Fruit fly (Drosophila melanogaster): ENCODE results near the gene msl-1.
A peak's percentile ranks its signal among the peaks of the same experiment; 100 is the strongest.

Gene msl-1

dm6 chr2L:18645468-18645867 is 43.1 kb downstream of the msl-1 start:
- TF ChIP-seq Drgx (GFP tag; IDR thresholded peaks at IDR 0.05) (peak; percentile 61), lbe (GFP tag; optimal IDR thresholded peaks at IDR 0.05) (peak; percentile 2), Med (GFP tag) (peak; percentile 32), Scr (GFP tag; IDR thresholded peaks at IDR 0.05; ENCODE audit: partially characterized antibody) (no peak), sens (GFP tag) (peak; percentile 42)

- no peak for TF ChIP-seq CG5953 (GFP tag; IDR thresholded peaks at IDR 0.05)
- TF ChIP-seq CG17361 (GFP tag; IDR thresholded peaks at IDR 0.05): no peak
- peak; percentile 20 for TF ChIP-seq mirr (GFP tag; optimal IDR thresholded peaks at IDR 0.05)
- no peak for TF ChIP-seq CG13287 (GFP tag; IDR thresholded peaks at IDR 0.05; ENCODE audit: partially characterized antibody)
- TF ChIP-seq vvl (GFP tag; IDR thresholded peaks at IDR 0.05): 0 out of 2 replicates have a peak, but pooled peaks have one; percentile 34
- TF ChIP-seq CG10462 (GFP tag; optimal IDR thresholded peaks at IDR 0.05): no peak
- peak; percentile 96 for TF ChIP-seq CG8281 (tag; optimal IDR thresholded peaks at IDR 0.05)
- no peak for TF ChIP-seq Stat92E (GFP tag; optimal IDR thresholded peaks at IDR 0.05)
Observed at dm6 chr2L:18641087-18641486, 47.5 kb downstream of the msl-1 start.

dm6 chr2L:18638945-18639344 is 49.7 kb downstream of the msl-1 start:
- TF ChIP-seq Hr39 (optimal IDR thresholded peaks at IDR 0.05) (no peak), amos (GFP tag; IDR thresholded peaks at IDR 0.05; ENCODE audit: partially characterized antibody) (no peak), sens (GFP tag) (peak; percentile 34), CG14050 (GFP tag; IDR thresholded peaks at IDR 0.05) (no peak), CoRest (tag; optimal IDR thresholded peaks at IDR 0.05) (no peak), grn (GFP tag; optimal IDR thresholded peaks at IDR 0.05) (no peak), CG12744 (GFP tag; optimal IDR thresholded peaks at IDR 0.05) (no peak), Tbp (GFP tag; optimal IDR thresholded peaks at IDR 0.05) (no peak), CG12942 (GFP tag; optimal IDR thresholded peaks at IDR 0.05) (no peak), CG9437 (GFP tag; optimal IDR thresholded peaks at IDR 0.05) (no peak), row (GFP tag; IDR thresholded peaks at IDR 0.05) (peak; percentile 8; the same call in 1 of the 3 replicates), CG3407 (GFP tag; optimal IDR thresholded peaks at IDR 0.05) (no peak), CG8478 (optimal IDR thresholded peaks at IDR 0.05) (no peak), ara (GFP tag; IDR thresholded peaks at IDR 0.05) (no peak), CG9727 (GFP tag; optimal IDR thresholded peaks at IDR 0.05) (no peak), Sin3A (optimal IDR thresholded peaks at IDR 0.05) (no peak), shn (GFP tag; optimal IDR thresholded peaks at IDR 0.05) (no peak), NC2β (GFP tag; optimal IDR thresholded peaks at IDR 0.05) (no peak), wdn (GFP tag; IDR thresholded peaks at IDR 0.05) (0 out of 2 replicates have a peak, but pooled peaks have one; percentile 36), bowl (GFP tag; IDR thresholded peaks at IDR 0.05) (no peak), Sry-δ (GFP tag; optimal IDR thresholded peaks at IDR 0.05) (no peak), Scr (GFP tag; IDR thresholded peaks at IDR 0.05; ENCODE audit: partially characterized antibody) (no peak), al (GFP tag; IDR thresholded peaks at IDR 0.05) (no peak), Hmr (GFP tag; optimal IDR thresholded peaks at IDR 0.05) (no peak), lbe (GFP tag; optimal IDR thresholded peaks at IDR 0.05) (no peak), nerfin-2 (GFP tag; IDR thresholded peaks at IDR 0.05; ENCODE audit: partially characterized antibody) (no peak), CHES-1-like (GFP tag; optimal IDR thresholded peaks at IDR 0.05) (no peak), vvl (GFP tag; IDR thresholded peaks at IDR 0.05) (0 out of 2 replicates have a peak, but pooled peaks have one; percentile 28), CG13123 (GFP tag; optimal IDR thresholded peaks at IDR 0.05) (no peak), HHEX (GFP tag; optimal IDR thresholded peaks at IDR 0.05) (no peak), Atf-2 (GFP tag; optimal IDR thresholded peaks at IDR 0.05) (no peak), unpg (GFP tag; optimal IDR thresholded peaks at IDR 0.05) (no peak), ase (GFP tag; IDR thresholded peaks at IDR 0.05) (no peak), CG2120 (GFP tag; optimal IDR thresholded peaks at IDR 0.05) (no peak), CG3726 (GFP tag; IDR thresholded peaks at IDR 0.05) (0 out of 3 replicates have a peak, but pooled peaks have one; percentile 16), CG31224 (GFP tag; IDR thresholded peaks at IDR 0.05) (no peak), CG2202 (tag; optimal IDR thresholded peaks at IDR 0.05) (no peak), oc (tag; optimal IDR thresholded peaks at IDR 0.05) (no peak), CG12659 (GFP tag; optimal IDR thresholded peaks at IDR 0.05) (no peak), Sox102F (GFP tag; optimal IDR thresholded peaks at IDR 0.05) (peak; percentile 6)
